Worm (Caenorhabditis elegans): ENCODE results near the gene cdh-3.

The cdh-3 gene

DNA sequence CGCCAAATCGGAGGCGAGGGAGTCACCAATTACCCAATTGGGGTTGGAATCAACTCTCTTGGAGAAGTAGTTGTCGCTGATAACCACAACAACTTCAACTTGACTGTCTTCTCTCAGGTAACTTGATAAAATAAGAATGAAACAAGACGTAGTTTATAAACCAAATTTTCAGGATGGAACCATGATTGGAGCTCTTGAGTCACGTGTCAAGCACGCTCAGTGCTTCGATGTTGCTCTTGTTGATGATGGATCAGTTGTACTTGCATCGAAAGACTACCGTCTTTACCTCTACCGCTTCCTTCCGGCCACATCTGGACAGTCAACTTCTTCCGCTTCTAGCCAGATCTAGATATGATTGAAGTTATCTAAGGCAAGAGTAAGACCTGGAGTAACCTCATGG, 18.2 kb downstream of the cdh-3 start:
- TF ChIP-seq efl-1 (optimal IDR thresholded peaks at IDR 0.05) (no peak), efl-1 (GFP tag; optimal IDR thresholded peaks at IDR 0.05 in 1 of 2) (no peak), egl-27 (tag; optimal IDR thresholded peaks at IDR 0.05) (no peak), dpl-1 (GFP tag; optimal IDR thresholded peaks at IDR 0.05) (no peak), F16B12.6 (tag; optimal IDR thresholded peaks at IDR 0.05) (no peak), nhr-47 (tag; optimal IDR thresholded peaks at IDR 0.05) (no peak), egl-13 (tag; optimal IDR thresholded peaks at IDR 0.05) (no peak)

DNA sequence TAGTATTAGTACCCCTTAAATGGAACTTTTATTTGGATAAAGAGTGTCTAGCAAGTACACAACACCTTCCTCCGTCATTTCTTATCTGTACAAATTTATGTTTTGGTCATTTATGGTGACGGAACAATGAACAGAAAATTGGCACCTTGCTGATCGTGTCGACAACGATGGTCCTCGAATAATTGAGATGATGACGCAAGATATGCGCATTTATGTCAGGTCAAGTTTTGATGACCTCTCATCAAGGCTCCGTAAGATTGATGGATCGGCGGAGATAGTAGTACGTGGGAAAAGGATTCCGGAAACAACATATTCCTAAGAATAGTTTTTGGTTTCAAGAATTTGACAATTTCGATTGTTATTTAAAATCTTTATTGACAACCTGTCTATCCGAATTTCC, 20.1 kb downstream of the cdh-3 start:
- TF ChIP-seq ceh-63 (GFP tag; optimal IDR thresholded peaks at IDR 0.05) (no peak), lir-3 (tag; optimal IDR thresholded peaks at IDR 0.05; ENCODE audit: poor library complexity) (no peak), jun-1 (tag; optimal IDR thresholded peaks at IDR 0.05) (no peak), mep-1 (tag; optimal IDR thresholded peaks at IDR 0.05) (no peak), unc-86 (tag; optimal IDR thresholded peaks at IDR 0.05) (no peak), C16A3.4 (tag; optimal IDR thresholded peaks at IDR 0.05) (no peak), lin-35 (GFP tag; optimal IDR thresholded peaks at IDR 0.05) (no peak), nhr-84 (tag; optimal IDR thresholded peaks at IDR 0.05) (no peak), hpl-2 (GFP tag; optimal IDR thresholded peaks at IDR 0.05) (no peak), nhr-28 (tag; optimal IDR thresholded peaks at IDR 0.05) (no peak)

DNA sequence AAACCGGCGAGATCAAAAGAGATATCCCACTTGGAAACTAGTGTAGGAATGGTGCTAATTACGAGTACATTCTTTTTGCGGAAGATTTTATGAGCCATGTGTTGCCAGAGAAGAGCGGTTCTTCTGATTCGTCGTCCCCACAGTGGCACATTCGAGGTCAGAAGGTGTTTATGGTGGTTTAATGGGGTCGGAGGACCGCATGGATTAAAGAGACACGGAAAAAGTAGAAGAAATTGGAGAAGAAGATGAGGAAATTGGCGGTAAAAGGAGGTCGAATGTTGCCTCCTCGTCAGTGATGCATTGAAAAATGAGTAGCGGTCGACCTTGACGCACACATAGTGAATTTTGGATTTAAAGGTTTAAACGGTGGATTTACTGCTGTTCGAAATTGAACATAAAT, 20.7 kb downstream of the cdh-3 start:
- TF ChIP-seq lin-14 (GFP tag; optimal IDR thresholded peaks at IDR 0.05) (peak; percentile 43), lin-39 (tag; optimal IDR thresholded peaks at IDR 0.05) (no peak), nhr-85 (tag) (peak; percentile 83), blmp-1 (tag; optimal IDR thresholded peaks at IDR 0.05) (peak; percentile 49), lin-15B (tag; optimal IDR thresholded peaks at IDR 0.05) (no peak), ztf-11 (tag; optimal IDR thresholded peaks at IDR 0.05) (peak in 1 of 2 experiments; percentile 9), tlp-1 (tag; optimal IDR thresholded peaks at IDR 0.05) (no peak), C16A3.4 (tag; optimal IDR thresholded peaks at IDR 0.05) (no peak), nhr-12 (tag; optimal IDR thresholded peaks at IDR 0.05) (no peak), fkh-8 (tag; optimal IDR thresholded peaks at IDR 0.05) (no peak), ceh-82 (tag; optimal IDR thresholded peaks at IDR 0.05) (no peak), efl-1 (optimal IDR thresholded peaks at IDR 0.05) (no peak), efl-1 (GFP tag; optimal IDR thresholded peaks at IDR 0.05 in 1 of 2) (no peak), lsy-2 (tag; optimal IDR thresholded peaks at IDR 0.05) (peak in 1 of 2 experiments; percentile 10)

DNA sequence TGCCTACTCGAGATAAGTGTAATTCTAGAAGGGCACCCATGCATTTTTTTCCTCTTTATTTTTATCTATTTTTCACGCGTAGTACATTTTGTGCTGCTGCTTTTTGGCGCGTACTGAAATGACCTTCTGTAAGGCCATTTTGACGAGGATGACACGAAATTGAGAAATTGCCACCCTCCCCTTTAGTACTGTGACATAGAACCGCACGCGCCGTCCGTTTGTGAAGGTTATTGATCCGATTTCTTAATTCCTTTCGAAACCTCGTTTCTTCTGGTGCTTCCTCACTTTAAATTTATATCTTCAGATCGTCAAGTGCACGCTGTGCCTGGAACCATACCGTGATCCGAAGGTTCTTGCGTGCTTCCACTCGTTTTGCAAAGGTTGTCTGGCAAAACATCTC, 23.2 kb downstream of the cdh-3 start:
- TF ChIP-seq elt-3 (tag; optimal IDR thresholded peaks at IDR 0.05), result no peak
- no peak for TF ChIP-seq nhr-28 (tag; optimal IDR thresholded peaks at IDR 0.05)
- no peak for TF ChIP-seq elt-2 (tag; optimal IDR thresholded peaks at IDR 0.05)
- TF ChIP-seq lin-15B (tag; optimal IDR thresholded peaks at IDR 0.05), result no peak
- TF ChIP-seq C34B4.2 (tag; optimal IDR thresholded peaks at IDR 0.05), result no peak
- TF ChIP-seq lsy-2 (tag; optimal IDR thresholded peaks at IDR 0.05), result no peak
- TF ChIP-seq lin-14 (GFP tag; optimal IDR thresholded peaks at IDR 0.05), result peak; percentile 54
- TF ChIP-seq hlh-4 (tag; optimal IDR thresholded peaks at IDR 0.05), result no peak
- no peak for TF ChIP-seq hlh-17 (GFP tag; optimal IDR thresholded peaks at IDR 0.05; ENCODE audit: borderline replicate concordance)
- no peak for TF ChIP-seq ets-5 (GFP tag; IDR thresholded peaks at IDR 0.05)
- no peak for TF ChIP-seq sptf-1 (tag; optimal IDR thresholded peaks at IDR 0.05)
- no peak for TF ChIP-seq zag-1 (tag; optimal IDR thresholded peaks at IDR 0.05)
- TF ChIP-seq fkh-10 (GFP tag; optimal IDR thresholded peaks at IDR 0.05), result no peak
- TF ChIP-seq efl-3 (GFP tag; optimal IDR thresholded peaks at IDR 0.05), result no peak
- no peak for TF ChIP-seq lin-35 (GFP tag; optimal IDR thresholded peaks at IDR 0.05)
- TF ChIP-seq aly-2 (tag; optimal IDR thresholded peaks at IDR 0.05), result no peak
- no peak for TF ChIP-seq nhr-19 (GFP tag; conservative IDR thresholded peaks at IDR 0.05)
- TF ChIP-seq dsc-1 (tag; optimal IDR thresholded peaks at IDR 0.05), result no peak
- TF ChIP-seq mab-9 (GFP tag; IDR thresholded peaks at IDR 0.05), result no peak
- no peak for TF ChIP-seq ceh-82 (tag; optimal IDR thresholded peaks at IDR 0.05)
- no peak for TF ChIP-seq skn-1 (tag; optimal IDR thresholded peaks at IDR 0.05)
- TF ChIP-seq efl-1 (optimal IDR thresholded peaks at IDR 0.05), result no peak
- TF ChIP-seq efl-1 (GFP tag; optimal IDR thresholded peaks at IDR 0.05 in 1 of 2), result peak in 1 of 2 experiments; percentile 65
- peak; percentile 7 for TF ChIP-seq snu-23 (GFP tag; optimal IDR thresholded peaks at IDR 0.05)
- no peak for TF ChIP-seq tlp-1 (tag; optimal IDR thresholded peaks at IDR 0.05)
- no peak for TF ChIP-seq aha-1 (tag; optimal IDR thresholded peaks at IDR 0.05)
- TF ChIP-seq snpc-4 (tag; optimal IDR thresholded peaks at IDR 0.05), result no peak
- peak; percentile 53 for TF ChIP-seq nhr-85 (tag)
- TF ChIP-seq C04F5.9 (tag; optimal IDR thresholded peaks at IDR 0.05), result no peak
- no peak for TF ChIP-seq nhr-20 (tag; optimal IDR thresholded peaks at IDR 0.05)
- no peak for TF ChIP-seq nhr-12 (tag; optimal IDR thresholded peaks at IDR 0.05)

Data from whole organism, L1 larva.